Worm (Caenorhabditis elegans): Measurements from ENCODE around the gene dhcr-24.

DNA sequence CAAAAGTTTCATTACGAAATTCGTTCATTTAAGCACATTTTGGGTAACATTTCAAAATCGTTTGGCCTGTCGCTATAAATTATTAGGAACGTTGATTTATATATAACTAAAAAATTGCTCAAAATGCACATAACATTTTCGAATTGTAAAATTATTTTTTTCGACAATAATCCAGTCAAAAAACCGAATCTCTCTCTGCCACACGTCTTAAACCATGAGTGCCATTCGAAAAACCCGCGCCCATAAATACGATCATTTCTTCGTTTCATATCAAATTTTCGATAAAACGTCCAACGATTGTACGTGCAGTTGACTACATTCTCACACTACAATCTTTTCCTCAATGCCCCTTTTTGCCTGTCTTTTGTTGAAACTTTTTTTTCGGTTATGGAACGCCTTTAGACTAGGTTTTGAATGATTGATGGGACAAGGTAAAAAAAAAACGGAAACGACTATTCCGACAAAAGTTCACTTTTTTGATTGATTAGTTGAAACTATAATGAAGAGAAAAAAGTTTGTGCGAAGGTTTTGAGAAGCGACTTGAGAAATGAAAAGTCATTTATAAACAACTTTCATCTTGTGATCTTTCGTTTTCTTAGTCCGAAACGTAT lies 28.8 kb upstream of the dhcr-24 start:
- TF ChIP-seq ama-1 (optimal IDR thresholded peaks at IDR 0.05), result no peak
- no peak for TF ChIP-seq flt-1 (GFP tag; IDR thresholded peaks at IDR 0.05)
- no peak for TF ChIP-seq aly-1 (tag; optimal IDR thresholded peaks at IDR 0.05)
- TF ChIP-seq hnd-1 (tag; optimal IDR thresholded peaks at IDR 0.05), result no peak
- no peak for TF ChIP-seq hmbx-1 (tag; optimal IDR thresholded peaks at IDR 0.05)
